Fruit fly (Drosophila melanogaster): ENCODE data around the gene CG13919.
A peak's percentile ranks its signal among the peaks of the same experiment; 100 is the strongest.

The CG13919 gene

dm6 chr3L:1639185-1639812, 6.0 kb upstream of the CG13919 start, which contains the start of the genes Mettl2 and Bgb (continued):
- TF ChIP-seq CG12104 (GFP tag; optimal IDR thresholded peaks at IDR 0.05) (peak; percentile 51), CG9609 (GFP tag; optimal IDR thresholded peaks at IDR 0.05) (peak; percentile 81), CG7556 (GFP tag; optimal IDR thresholded peaks at IDR 0.05) (peak; percentile 55), GATAe (GFP tag; conservative IDR thresholded peaks at IDR 0.05) (peak; percentile 70), Rx (GFP tag; IDR thresholded peaks at IDR 0.05) (peak; percentile 69), Dp (GFP tag; optimal IDR thresholded peaks at IDR 0.05) (peak; percentile 62), CG32772 (GFP tag; IDR thresholded peaks at IDR 0.05) (peak; percentile 86), bowl (GFP tag; IDR thresholded peaks at IDR 0.05) (no peak), Gug (GFP tag; IDR thresholded peaks at IDR 0.05) (peak; percentile 93), pum (GFP tag; optimal IDR thresholded peaks at IDR 0.05) (peak; percentile 88), CG6654 (GFP tag; optimal IDR thresholded peaks at IDR 0.05) (peak; percentile 16), dimm (GFP tag; IDR thresholded peaks at IDR 0.05) (no peak), aop (GFP tag; IDR thresholded peaks at IDR 0.05) (no peak), Sin3A (optimal IDR thresholded peaks at IDR 0.05) (peak; percentile 95), hbn (GFP tag; IDR thresholded peaks at IDR 0.05; ENCODE audit: partially characterized antibody) (peak; percentile 62), Hr3 (GFP tag; optimal IDR thresholded peaks at IDR 0.05) (peak; percentile 80), gsb-n (tag; optimal IDR thresholded peaks at IDR 0.05) (peak; percentile 49), gce (GFP tag; IDR thresholded peaks at IDR 0.05) (no peak), gem (tag; optimal IDR thresholded peaks at IDR 0.05) (peak; percentile 87), vfl (GFP tag; optimal IDR thresholded peaks at IDR 0.05) (peak; percentile 47), CG3407 (GFP tag; optimal IDR thresholded peaks at IDR 0.05) (peak; percentile 18), CG2202 (tag; optimal IDR thresholded peaks at IDR 0.05) (peak; percentile 1), Ada2b (GFP tag; IDR thresholded peaks at IDR 0.05) (peak; percentile 71), emc (GFP tag; optimal IDR thresholded peaks at IDR 0.05) (peak; percentile 48), ssp (GFP tag; IDR thresholded peaks at IDR 0.05) (peak; percentile 75), CG2712 (tag; optimal IDR thresholded peaks at IDR 0.05) (peak; percentile 77), tin (GFP tag; optimal IDR thresholded peaks at IDR 0.05) (peak; percentile 86), org-1 (GFP tag; optimal IDR thresholded peaks at IDR 0.05) (peak; percentile 13), ase (GFP tag; IDR thresholded peaks at IDR 0.05) (peak; percentile 82; the same call in 2 of the 3 replicates), ken (GFP tag; IDR thresholded peaks at IDR 0.05) (peak; percentile 76), ttk (GFP tag; IDR thresholded peaks at IDR 0.05) (peak; percentile 80), bsh (GFP tag; optimal IDR thresholded peaks at IDR 0.05) (peak in 1 of 2 experiments; percentile 67), onecut (GFP tag; IDR thresholded peaks at IDR 0.05) (peak; percentile 30; the same call in 1 of the 2 replicates), Hey (tag; optimal IDR thresholded peaks at IDR 0.05) (no peak), CG7372 (GFP tag; IDR thresholded peaks at IDR 0.05) (peak; percentile 83), psq (GFP tag; optimal IDR thresholded peaks at IDR 0.05) (peak; percentile 29), Camta (GFP tag; optimal IDR thresholded peaks at IDR 0.05) (peak; percentile 75), HHEX (GFP tag; optimal IDR thresholded peaks at IDR 0.05) (peak; percentile 32), CG2678 (tag; optimal IDR thresholded peaks at IDR 0.05) (peak; percentile 85), Abd-B (GFP tag; optimal IDR thresholded peaks at IDR 0.05) (peak; percentile 86), sens (GFP tag) (peak; percentile 96), dati (GFP tag; IDR thresholded peaks at IDR 0.05) (no peak), gro (GFP tag; optimal IDR thresholded peaks at IDR 0.05) (peak; percentile 81), CG12299 (tag; optimal IDR thresholded peaks at IDR 0.05) (no peak), cwo (GFP tag; optimal IDR thresholded peaks at IDR 0.05) (peak; percentile 53), Oli (tag; optimal IDR thresholded peaks at IDR 0.05) (peak; percentile 66), az2 (GFP tag; optimal IDR thresholded peaks at IDR 0.05) (peak; percentile 72), sna (GFP tag; IDR thresholded peaks at IDR 0.05; ENCODE audit: partially characterized antibody) (peak; percentile 69; the same call in 1 of the 2 replicates), CG16815 (GFP tag; optimal IDR thresholded peaks at IDR 0.05) (peak; percentile 66), HLHmδ (GFP tag; optimal IDR thresholded peaks at IDR 0.05) (no peak), scrt (GFP tag; optimal IDR thresholded peaks at IDR 0.05) (no peak)
